Worm (Caenorhabditis elegans): ENCODE results near the gene mltn-10.

DNA sequence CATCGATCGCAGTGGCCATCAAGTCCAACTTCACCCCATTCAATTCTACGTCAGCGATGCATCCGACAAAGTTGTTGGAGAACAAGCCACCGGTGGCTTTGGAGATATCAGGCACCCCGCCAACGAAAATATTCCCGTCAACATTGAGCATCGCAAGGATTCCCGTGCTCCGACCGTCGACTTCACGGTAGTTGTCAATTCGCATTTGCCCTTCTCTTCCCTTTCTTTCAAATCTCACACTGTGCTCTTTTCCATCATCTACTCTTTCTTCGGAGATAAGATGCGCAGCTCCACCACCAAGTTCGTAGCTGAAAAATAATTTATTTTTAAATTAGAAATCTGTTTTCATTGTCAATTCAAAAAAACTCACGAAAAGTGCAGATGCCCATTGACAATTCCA is 24.7 kb downstream of the mltn-10 start:
- TF ChIP-seq pes-1 (GFP tag; IDR thresholded peaks at IDR 0.05) (no peak), ceh-13 (GFP tag; optimal IDR thresholded peaks at IDR 0.05) (no peak), aly-1 (tag; optimal IDR thresholded peaks at IDR 0.05) (no peak), sea-1 (GFP tag; conservative IDR thresholded peaks at IDR 0.05) (no peak), hmg-4 (GFP tag; optimal IDR thresholded peaks at IDR 0.05) (no peak), tra-4 (tag; optimal IDR thresholded peaks at IDR 0.05) (no peak), hnd-1 (tag; optimal IDR thresholded peaks at IDR 0.05) (no peak), ama-1 (optimal IDR thresholded peaks at IDR 0.05) (no peak), hmbx-1 (tag; optimal IDR thresholded peaks at IDR 0.05) (no peak), ets-7 (tag; optimal IDR thresholded peaks at IDR 0.05) (no peak), tbx-37 (GFP tag; conservative IDR thresholded peaks at IDR 0.05) (no peak), tbx-11 (GFP tag; IDR thresholded peaks at IDR 0.05) (no peak), flt-1 (GFP tag; IDR thresholded peaks at IDR 0.05) (no peak)

All from whole organism, early embryonic.